Worm (Caenorhabditis elegans): ENCODE results near the gene cdr-2.

ce11 chrV:12446895-12447294 is 31.4 kb upstream of the cdr-2 start, which contains the start of the genes pals-38 and C54D10.9:
- TF ChIP-seq ama-1 (optimal IDR thresholded peaks at IDR 0.05) (no peak), flt-1 (GFP tag; IDR thresholded peaks at IDR 0.05) (no peak), scrt-1 (GFP tag; IDR thresholded peaks at IDR 0.05) (no peak), hmbx-1 (tag; optimal IDR thresholded peaks at IDR 0.05) (no peak), aly-1 (tag; optimal IDR thresholded peaks at IDR 0.05) (no peak), hnd-1 (tag; optimal IDR thresholded peaks at IDR 0.05) (no peak), tbx-11 (GFP tag; IDR thresholded peaks at IDR 0.05) (no peak), tbx-37 (GFP tag; conservative IDR thresholded peaks at IDR 0.05) (no peak), ceh-13 (GFP tag; optimal IDR thresholded peaks at IDR 0.05) (no peak), ets-7 (tag; optimal IDR thresholded peaks at IDR 0.05) (no peak), pes-1 (GFP tag; IDR thresholded peaks at IDR 0.05) (no peak), B0310.2 (tag; optimal IDR thresholded peaks at IDR 0.05) (no peak)

Measured in whole organism, early embryonic.